Fruit fly (Drosophila melanogaster) whole organism: ENCODE measurements around the gene Fum1.

Experiments used
- EcR ChIP-seq, 2 experiments: fragments of >200 bp; optimal IDR thresholded peaks; 2 replicates each; lab custom pipeline; 2017; ENCODE audit warnings: missing biosample characterization in 2 of 2, missing genetic modification characterization in 2 of 2, missing genetic modification reagents in 2 of 2
- pan ChIP-seq: fragments of >200 bp; optimal IDR thresholded peaks from 2 replicates; lab custom pipeline; 2017

DNA sequence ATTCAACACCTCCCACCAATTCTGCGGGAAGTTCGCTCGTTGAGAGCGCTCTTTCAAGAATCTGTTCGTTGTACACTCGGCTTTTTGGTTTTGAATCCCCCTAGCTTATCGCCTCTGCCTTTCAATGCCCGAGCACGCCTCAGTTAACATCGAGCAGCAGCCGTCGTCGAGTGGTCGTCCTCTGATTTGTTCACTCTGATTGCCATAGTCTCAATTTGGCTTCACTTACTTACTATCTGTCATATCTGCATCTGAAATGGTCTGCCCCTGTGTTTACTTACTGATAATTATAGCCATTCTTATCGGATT lies 1.2 kb downstream of the Fum1 start:
- no peak for TF ChIP-seq EcR (GFP tag; optimal IDR thresholded peaks at IDR 0.05; lab: Kevin White, UChicago)
- no peak for TF ChIP-seq pan
